Worm (Caenorhabditis elegans) whole organism, L4 larva: Measurements from ENCODE around the gene Y4C6B.3.

Source experiments
- F10B5.3 ChIP-seq: sonication (generic microtip); optimal IDR thresholded peaks from 2 replicates; lab custom pipeline; 2016; ENCODE audit warnings: mild to moderate bottlenecking, missing genetic modification characterization, missing compliant biosample characterization
- F26F4.8 ChIP-seq: fragments of 200-800 bp; sonication (Bioruptor generic); conservative IDR thresholded peaks from 2 replicates; pipeline ENCODE4 v1.3.6; 2022; ENCODE audit warnings: missing genetic modification characterization, missing compliant biosample characterization
- T20F7.1 ChIP-seq: fragments of 200-800 bp; sonication (Bioruptor generic); optimal IDR thresholded peaks from 2 replicates; lab custom pipeline; 2018; ENCODE audit warnings: mild to moderate bottlenecking, missing genetic modification characterization, missing compliant biosample characterization
- Y105C5A.15 ChIP-seq: fragments of 200-800 bp; sonication (Bioruptor generic); IDR thresholded peaks from 2 replicates; pipeline ENCODE4 v1.3.6; 2022; ENCODE audit warnings: missing genetic modification characterization, missing compliant biosample characterization
- Y48G9A.11 ChIP-seq: fragments of 200-800 bp; sonication (Bioruptor generic); IDR thresholded peaks from 2 replicates; pipeline ENCODE4 v1.3.6; 2022; ENCODE audit warnings: missing genetic modification reagents, missing genetic modification characterization, missing compliant biosample characterization
- aha-1 ChIP-seq: fragments of 150-350 bp; peaks from one replicate; lab custom pipeline; 2014; ENCODE audit warnings: missing biosample characterization, missing genetic modification characterization
- aly-2 ChIP-seq: sonication (generic microtip); optimal IDR thresholded peaks from 2 replicates; lab custom pipeline; 2018; ENCODE audit warnings: missing biosample characterization, missing genetic modification characterization
- ama-1 ChIP-seq: fragments of 150-350 bp; optimal IDR thresholded peaks from 2 replicates; lab custom pipeline; 2014; ENCODE audit warnings: inconsistent platforms, mixed read lengths
- arid-1 ChIP-seq: fragments of 200-800 bp; sonication (Bioruptor generic); conservative IDR thresholded peaks from 2 replicates; pipeline ENCODE4 v1.3.6; 2022; ENCODE audit warnings: missing genetic modification reagents, missing genetic modification characterization, missing compliant biosample characterization
- attf-4 ChIP-seq: sonication (generic microtip); optimal IDR thresholded peaks from 3 replicates; lab custom pipeline; 2017; ENCODE audit warnings: missing biosample characterization, missing genetic modification characterization
- ceh-62 ChIP-seq: sonication (generic microtip); optimal IDR thresholded peaks from 2 replicates; lab custom pipeline; 2017; ENCODE audit warnings: missing biosample characterization, missing genetic modification characterization
- cey-2 ChIP-seq: sonication (generic microtip); optimal IDR thresholded peaks from 3 replicates; lab custom pipeline; 2017; ENCODE audit warnings: missing genetic modification characterization, mild to moderate bottlenecking, missing compliant biosample characterization, antibody characterized with exemption, borderline replicate concordance; ENCODE audit not compliant: insufficient read depth
- daf-12 ChIP-seq: fragments of 150-350 bp; optimal IDR thresholded peaks from 2 replicates; lab custom pipeline; 2014; ENCODE audit warnings: missing biosample characterization, missing genetic modification reagents, missing genetic modification characterization
- daf-16 ChIP-seq, 3 experiments: sonication (generic microtip); optimal IDR thresholded peaks; 2 replicates each; lab custom pipeline; 2016 to 2017; ENCODE audit warnings: missing genetic modification characterization in 3 of 3, missing genetic modification reagents in 3 of 3, mild to moderate bottlenecking in 2 of 3, missing compliant biosample characterization in 2 of 3, missing biosample characterization in 1 of 3, moderate library complexity in 1 of 3
- daf-19 ChIP-seq: fragments of 200-800 bp; sonication (Bioruptor generic); conservative IDR thresholded peaks from 2 replicates; pipeline ENCODE4 v1.3.6; 2022; ENCODE audit warnings: missing genetic modification characterization, missing compliant biosample characterization
- daf-8 ChIP-seq: fragments of 200-800 bp; sonication (Bioruptor generic); IDR thresholded peaks from 2 replicates; pipeline ENCODE4 v1.3.6; 2022; ENCODE audit warnings: missing genetic modification characterization, missing compliant biosample characterization
- dmd-6 ChIP-seq: fragments of 200-800 bp; sonication (Bioruptor generic); IDR thresholded peaks from 2 replicates; pipeline ENCODE4 v1.3.6; 2022; ENCODE audit warnings: missing genetic modification reagents, missing genetic modification characterization, missing compliant biosample characterization
- dve-1 ChIP-seq: sonication (generic microtip); optimal IDR thresholded peaks from 2 replicates; lab custom pipeline; 2017; ENCODE audit warnings: antibody characterized with exemption, mild to moderate bottlenecking, missing genetic modification characterization, missing compliant biosample characterization; ENCODE audit not compliant: insufficient read depth
- egl-43 ChIP-seq: fragments of 200-800 bp; sonication (Bioruptor generic); IDR thresholded peaks from 2 replicates; pipeline ENCODE4 v1.3.6; 2022; ENCODE audit warnings: missing genetic modification reagents, missing genetic modification characterization, missing compliant biosample characterization
- hlh-11 ChIP-seq: fragments of 200-800 bp; sonication (Bioruptor generic); optimal IDR thresholded peaks from 2 replicates; lab custom pipeline; 2018; ENCODE audit warnings: mild to moderate bottlenecking, missing genetic modification characterization, missing compliant biosample characterization
- hlh-30 ChIP-seq: sonication (generic microtip); optimal IDR thresholded peaks from 2 replicates; lab custom pipeline; 2017; ENCODE audit warnings: antibody characterized with exemption, mild to moderate bottlenecking, missing genetic modification characterization, missing compliant biosample characterization; ENCODE audit not compliant: insufficient read depth
- hmg-1.1 ChIP-seq: fragments of 200-800 bp; sonication (Bioruptor generic); IDR thresholded peaks from 2 replicates; pipeline ENCODE4 v1.3.6; 2022; ENCODE audit warnings: missing genetic modification reagents, missing genetic modification characterization, missing compliant biosample characterization
- lim-7 ChIP-seq: fragments of 200-800 bp; sonication (Bioruptor generic); IDR thresholded peaks from 2 replicates; pipeline ENCODE4 v1.3.6; 2022; ENCODE audit warnings: missing genetic modification characterization, missing compliant biosample characterization
- mdl-1 ChIP-seq, 2 experiments: fragments of 150-350 bp in 1 of 2; sonication (generic microtip) in 1 of 2; optimal IDR thresholded peaks; 2 replicates each; lab custom pipeline; 2014 to 2017; ENCODE audit warnings: missing biosample characterization in 2 of 2, missing genetic modification characterization in 2 of 2
- mep-1 ChIP-seq: fragments of 150-350 bp; sonication (generic microtip); optimal IDR thresholded peaks from 3 replicates; lab custom pipeline; 2014; ENCODE audit warnings: missing biosample characterization, missing genetic modification characterization
- mes-2 ChIP-seq: sonication (generic microtip); optimal IDR thresholded peaks from 2 replicates; lab custom pipeline; 2016; ENCODE audit warnings: missing genotype, mild to moderate bottlenecking, missing genetic modification characterization, missing compliant biosample characterization; ENCODE audit not compliant: poor library complexity, severe bottlenecking
- nhr-11 ChIP-seq: fragments of 150-350 bp; optimal IDR thresholded peaks from 2 replicates; lab custom pipeline; 2014; ENCODE audit warnings: missing biosample characterization, missing genetic modification characterization
- nhr-28 ChIP-seq: fragments of 150-350 bp; optimal IDR thresholded peaks from 2 replicates; lab custom pipeline; 2014; ENCODE audit warnings: missing biosample characterization, missing genetic modification characterization
- nhr-41 ChIP-seq: fragments of 200-800 bp; sonication (Bioruptor generic); IDR thresholded peaks from 2 replicates; pipeline ENCODE4 v1.3.6; 2022; ENCODE audit warnings: missing genetic modification reagents, missing genetic modification characterization, missing compliant biosample characterization
- nhr-48 ChIP-seq: sonication (generic microtip); optimal IDR thresholded peaks from 2 replicates; lab custom pipeline; 2016; ENCODE audit warnings: mild to moderate bottlenecking, missing genetic modification characterization, missing compliant biosample characterization
- pha-4 ChIP-seq, 2 experiments: fragments of 150-350 bp in 1 of 2; fragments of 200-800 bp in 1 of 2; sonication (Bioruptor generic) in 1 of 2; IDR thresholded peaks in 1 of 2; optimal IDR thresholded peaks in 1 of 2; 2 replicates each; pipeline versions ENCODE4 v1.3.6 to Lab custom; 2014 to 2022; ENCODE audit warnings: missing genetic modification characterization in 2 of 2, missing genetic modification reagents in 2 of 2, missing biosample characterization in 1 of 2, missing compliant biosample characterization in 1 of 2
- php-3 ChIP-seq: fragments of 200-800 bp; sonication (Bioruptor generic); IDR thresholded peaks from 2 replicates; pipeline ENCODE4 v1.3.6; 2022; ENCODE audit warnings: missing genetic modification reagents, missing genetic modification characterization, missing compliant biosample characterization
- rbr-2 ChIP-seq: sonication (generic microtip); optimal IDR thresholded peaks from 2 replicates; lab custom pipeline; 2016; ENCODE audit warnings: missing genotype, missing genetic modification characterization, missing compliant biosample characterization
- saeg-2 ChIP-seq: fragments of 200-800 bp; sonication (Bioruptor generic); IDR thresholded peaks from 2 replicates; pipeline ENCODE4 v1.3.6; 2022; ENCODE audit warnings: missing genetic modification reagents, missing genetic modification characterization, missing compliant biosample characterization
- skn-1 ChIP-seq: fragments of 150-350 bp; optimal IDR thresholded peaks from 2 replicates; lab custom pipeline; 2014; ENCODE audit warnings: missing biosample characterization, missing genetic modification characterization
- tra-1 ChIP-seq: fragments of 200-800 bp; sonication (Bioruptor generic); IDR thresholded peaks from 2 replicates; pipeline ENCODE4 v1.3.6; 2022; ENCODE audit warnings: missing genetic modification reagents, missing genetic modification characterization, missing compliant biosample characterization
- zag-1 ChIP-seq: fragments of 150-350 bp; optimal IDR thresholded peaks from 2 replicates; lab custom pipeline; 2014; ENCODE audit warnings: missing biosample characterization, missing genetic modification characterization
- zfp-2 ChIP-seq: sonication (generic microtip); optimal IDR thresholded peaks from 2 replicates; lab custom pipeline; 2016; ENCODE audit warnings: mild to moderate bottlenecking, missing genetic modification characterization, missing compliant biosample characterization
- zip-11 ChIP-seq: fragments of 200-800 bp; sonication (Bioruptor generic); IDR thresholded peaks from 2 replicates; pipeline ENCODE4 v1.3.6; 2022; ENCODE audit warnings: missing genetic modification characterization, missing compliant biosample characterization
- zip-2 ChIP-seq: fragments of 150-350 bp; optimal IDR thresholded peaks from 2 replicates; lab custom pipeline; 2014; ENCODE audit warnings: missing biosample characterization, missing genetic modification characterization
- ztf-11 ChIP-seq: fragments of 150-350 bp; optimal IDR thresholded peaks from 2 replicates; lab custom pipeline; 2014; ENCODE audit warnings: missing biosample characterization, missing genetic modification characterization

Gene Y4C6B.3

ce11 chrIV:5377062-5377461, 44.8 kb downstream of the Y4C6B.3 start, which contains the start of gene elo-5 (continued):
- TF ChIP-seq rbr-2 (no peak), cey-2 (tag; lab: Kevin White, UChicago) (no peak), mdl-1 (tag; optimal IDR thresholded peaks at IDR 0.05; lab: Kevin White, UChicago) (no peak), daf-8 (GFP tag; lab: Robert Waterston, UW) (no peak), mep-1 (tag; lab: Kevin White, UChicago) (no peak), zip-11 (no peak), hlh-30 (peak; percentile 25), ama-1 (lab: Kevin White, UChicago) (no peak), hlh-11 (tag; lab: Kevin White, UChicago) (peak; percentile 63), nhr-11 (tag; lab: Kevin White, UChicago) (no peak), zag-1 (tag; lab: Kevin White, UChicago) (no peak), php-3 (GFP tag; lab: Robert Waterston, UW) (no peak), pha-4 (GFP tag; IDR thresholded peaks at IDR 0.05; lab: Robert Waterston, UW) (no peak), pha-4 (tag; optimal IDR thresholded peaks at IDR 0.05; lab: Kevin White, UChicago) (no peak), F10B5.3 (tag; lab: Kevin White, UChicago) (no peak), daf-19 (GFP tag; lab: Robert Waterston, UW) (no peak)

ce11 chrIV:5380140-5380539, 47.9 kb downstream of the Y4C6B.3 start:
- TF ChIP-seq aly-2 (tag; lab: Kevin White, UChicago) (no peak), tra-1 (GFP tag; lab: Robert Waterston, UW) (peak; percentile 61; the same call in 1 of the 2 replicates), egl-43 (no peak), daf-16 (GFP tag; optimal IDR thresholded peaks at IDR 0.05; lab: Kevin White, UChicago) (no peak), daf-16 (tag; optimal IDR thresholded peaks at IDR 0.05; lab: Kevin White, UChicago) (peak; percentile 65), Y105C5A.15 (GFP tag; lab: Robert Waterston, UW) (no peak), nhr-11 (tag; lab: Kevin White, UChicago) (no peak), zip-2 (tag; lab: Kevin White, UChicago) (no peak), dve-1 (peak; percentile 70), saeg-2 (GFP tag; lab: Robert Waterston, UW) (no peak), hlh-11 (tag; lab: Kevin White, UChicago) (peak; percentile 14), dmd-6 (GFP tag; lab: Robert Waterston, UW) (peak; percentile 77), mes-2 (tag; lab: Kevin White, UChicago) (no peak), php-3 (GFP tag; lab: Robert Waterston, UW) (0 out of 2 replicates have a peak, but pooled peaks have one; percentile 16), nhr-28 (peak; percentile 53), daf-12 (no peak), mep-1 (tag; lab: Kevin White, UChicago) (no peak), F26F4.8 (no peak), nhr-48 (tag; lab: Kevin White, UChicago) (no peak)

ce11 chrIV:5381334-5381733, 49.1 kb downstream of the Y4C6B.3 start, which contains the start of gene F41H10.2:
F41H10.2 (plus strand) TSS chrIV:5381634.
- TF ChIP-seq php-3 (GFP tag; lab: Robert Waterston, UW) (no peak), aha-1 (tag; lab: Kevin White, UChicago) (peak; percentile 66)
- TF ChIP-seq, all 104 proteins: peak for 1

ce11 chrIV:5382609-5383008, 50.3 kb downstream of the Y4C6B.3 start, which contains the start of gene F41H10.1:
F41H10.1 (plus strand) TSS chrIV:5382909.
- TF ChIP-seq daf-19 (GFP tag; lab: Robert Waterston, UW) (no peak), ztf-11 (tag; lab: Kevin White, UChicago) (no peak), lim-7 (GFP tag; lab: Robert Waterston, UW) (no peak)

- TF ChIP-seq daf-12: no peak
- TF ChIP-seq Y48G9A.11 (GFP tag; lab: Robert Waterston, UW): no peak
- TF ChIP-seq nhr-41 (GFP tag; lab: Robert Waterston, UW): no peak
- TF ChIP-seq attf-4 (tag; lab: Kevin White, UChicago): no peak
- no peak for TF ChIP-seq daf-19 (GFP tag; lab: Robert Waterston, UW)
- no peak for TF ChIP-seq skn-1
- no peak for TF ChIP-seq hmg-1.1 (GFP tag; lab: Robert Waterston, UW)
- TF ChIP-seq T20F7.1 (GFP tag; lab: Kevin White, UChicago): no peak
- TF ChIP-seq zfp-2 (tag; lab: Kevin White, UChicago): no peak
- no peak for TF ChIP-seq F10B5.3 (tag; lab: Kevin White, UChicago)
- no peak for TF ChIP-seq arid-1 (GFP tag; lab: Robert Waterston, UW)
- no peak for TF ChIP-seq ceh-62 (tag; lab: Kevin White, UChicago)
These were observed 52.7 kb downstream of the Y4C6B.3 start, which contains the start of gene F41H10.12 for ce11 chrIV:5385020-5385419. F41H10.12 (plus strand) TSS chrIV:5385320.
